Worm (Caenorhabditis elegans): ENCODE data around the gene T19D2.13.

Gene T19D2.13

ce11 chrX:3968209-3968960 is 26.2 kb upstream of the T19D2.13 start, which contains the start of gene C16B8.3 (continued):
- TF ChIP-seq snpc-1.3 (tag; optimal IDR thresholded peaks at IDR 0.05; ENCODE audit: insufficient read depth) (no peak), nfya-1 (tag; optimal IDR thresholded peaks at IDR 0.05; ENCODE audit: borderline replicate concordance, insufficient read depth) (no peak), nhr-80 (tag; optimal IDR thresholded peaks at IDR 0.05) (peak; percentile 69), aptf-3 (GFP tag; IDR thresholded peaks at IDR 0.05) (no peak), F55B11.4 (tag; optimal IDR thresholded peaks at IDR 0.05; ENCODE audit: borderline replicate concordance, insufficient read depth) (no peak), Y95B8A.8 (GFP tag; IDR thresholded peaks at IDR 0.05) (no peak), egl-18 (GFP tag; IDR thresholded peaks at IDR 0.05) (no peak), F39B2.1 (GFP tag; IDR thresholded peaks at IDR 0.05) (no peak), attf-3 (GFP tag; conservative IDR thresholded peaks at IDR 0.05) (no peak), nhr-120 (GFP tag; IDR thresholded peaks at IDR 0.05) (no peak), ztf-18 (tag; optimal IDR thresholded peaks at IDR 0.05) (no peak), dox-1 (GFP tag; IDR thresholded peaks at IDR 0.05) (no peak), madf-6 (GFP tag; IDR thresholded peaks at IDR 0.05) (no peak), mel-28 (tag; optimal IDR thresholded peaks at IDR 0.05; ENCODE audit: borderline replicate concordance) (no peak), lin-26 (GFP tag; IDR thresholded peaks at IDR 0.05) (0 out of 2 replicates have a peak, but pooled peaks have one; percentile 19), T07F8.4 (tag; optimal IDR thresholded peaks at IDR 0.05) (no peak), F52B5.7 (tag; optimal IDR thresholded peaks at IDR 0.05) (no peak), snpc-4 (GFP tag; optimal IDR thresholded peaks at IDR 0.05) (no peak), snpc-4 (tag; optimal IDR thresholded peaks at IDR 0.05) (no peak), F49E8.2 (tag; optimal IDR thresholded peaks at IDR 0.05; ENCODE audit: insufficient read depth) (no peak), rec-8 (tag; optimal IDR thresholded peaks at IDR 0.05) (no peak), gei-17 (GFP tag; optimal IDR thresholded peaks at IDR 0.05) (no peak), ztf-22 (GFP tag; optimal IDR thresholded peaks at IDR 0.05) (no peak), K11D2.4 (GFP tag; IDR thresholded peaks at IDR 0.05) (no peak), Y56A3A.18 (GFP tag; IDR thresholded peaks at IDR 0.05) (0 out of 2 replicates have a peak, but pooled peaks have one; percentile 14), ztf-3 (GFP tag; optimal IDR thresholded peaks at IDR 0.05) (no peak), lin-35 (GFP tag; optimal IDR thresholded peaks at IDR 0.05) (no peak)

DNA sequence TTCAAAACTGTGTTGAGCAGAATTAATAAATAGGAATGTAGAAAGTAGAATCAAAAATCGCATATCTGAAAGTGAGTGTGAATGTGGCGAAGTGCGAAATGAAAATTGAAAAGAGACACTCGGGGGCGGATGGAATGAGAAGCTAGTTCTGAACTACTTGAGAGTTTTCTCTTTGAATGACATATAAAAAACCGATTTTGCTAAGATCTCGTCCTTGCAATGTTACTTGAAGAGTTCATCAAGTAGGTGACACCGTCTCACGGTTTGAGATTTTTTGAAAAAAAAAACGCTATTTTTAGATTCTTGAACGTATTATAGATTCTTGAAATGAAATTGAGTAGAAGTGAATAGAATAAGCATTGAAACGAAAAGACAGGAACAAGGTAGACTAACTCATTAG is 24.2 kb upstream of the T19D2.13 start, which contains the start of gene C16B8.2:
Gene C16B8.2 (minus strand): TSS at position 101 of the 400 bp plus-strand sequence.
- TF ChIP-seq egl-18 (GFP tag; IDR thresholded peaks at IDR 0.05) (no peak), nhr-90 (tag; optimal IDR thresholded peaks at IDR 0.05) (no peak), Y56A3A.18 (GFP tag; IDR thresholded peaks at IDR 0.05) (no peak), attf-6 (GFP tag; IDR thresholded peaks at IDR 0.05) (no peak), Y53G8AR.9 (GFP tag; conservative IDR thresholded peaks at IDR 0.05) (no peak)

DNA sequence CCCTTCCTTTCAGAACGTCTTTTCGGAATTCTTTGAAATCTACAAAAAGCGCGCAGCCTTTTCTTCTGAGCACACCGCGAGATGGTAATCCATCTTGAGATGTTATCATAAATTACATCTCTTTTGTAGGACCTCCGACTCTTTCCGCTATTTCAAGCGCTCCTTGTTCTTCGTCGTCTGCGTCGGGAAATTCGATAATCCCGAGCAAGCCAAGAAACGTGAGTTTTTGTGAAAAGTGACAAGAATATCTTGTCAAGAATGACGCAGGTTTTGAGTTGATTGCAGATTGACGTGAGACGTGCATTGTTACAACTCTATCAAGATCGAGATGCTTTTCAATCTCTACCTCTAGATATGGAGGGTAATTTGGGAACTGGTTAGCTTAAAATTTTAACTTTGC is 18.2 kb upstream of the T19D2.13 start:
- TF ChIP-seq nfyb-1 (GFP tag; IDR thresholded peaks at IDR 0.05) (no peak), xnd-1 (tag; optimal IDR thresholded peaks at IDR 0.05) (no peak), fkh-3 (tag; optimal IDR thresholded peaks at IDR 0.05) (no peak), lin-35 (GFP tag; optimal IDR thresholded peaks at IDR 0.05) (no peak), ztf-22 (GFP tag; optimal IDR thresholded peaks at IDR 0.05) (no peak), ztf-18 (tag; optimal IDR thresholded peaks at IDR 0.05) (no peak), chd-7 (tag; optimal IDR thresholded peaks at IDR 0.05) (no peak)

Data from whole organism, young adult.